Worm (Caenorhabditis elegans) whole organism, late embryonic: ENCODE results near the gene Y119D3B.21.

Experiments used
- C08G9.2 ChIP-seq: sonication (generic microtip); optimal IDR thresholded peaks from 2 replicates; lab custom pipeline; 2016; ENCODE audit warnings: mild to moderate bottlenecking, missing genetic modification characterization, moderate library complexity, missing compliant biosample characterization
- C38D4.7 ChIP-seq: fragments of 200-800 bp; sonication (Bioruptor generic); optimal IDR thresholded peaks from 2 replicates; lab custom pipeline; 2018; ENCODE audit warnings: mild to moderate bottlenecking, missing genetic modification characterization, moderate library complexity, missing compliant biosample characterization
- F13H6.1 ChIP-seq: sonication (generic microtip); optimal IDR thresholded peaks from 2 replicates; lab custom pipeline; 2016; ENCODE audit warnings: missing genetic modification characterization, missing compliant biosample characterization
- K02D7.2 ChIP-seq: sonication (generic microtip); optimal IDR thresholded peaks from 2 replicates; lab custom pipeline; 2017; ENCODE audit warnings: mild to moderate bottlenecking, missing genetic modification characterization, missing compliant biosample characterization
- K09A11.1 ChIP-seq: sonication (generic microtip); optimal IDR thresholded peaks from 2 replicates; lab custom pipeline; 2017; ENCODE audit warnings: antibody characterized with exemption, mild to moderate bottlenecking, missing genetic modification characterization, missing compliant biosample characterization; ENCODE audit not compliant: insufficient read depth
- T23F11.4 ChIP-seq: fragments of 200-800 bp; sonication (Bioruptor generic); optimal IDR thresholded peaks from 2 replicates; lab custom pipeline; 2018; ENCODE audit warnings: mild to moderate bottlenecking, missing genetic modification characterization, missing compliant biosample characterization
- Y22D7AL.16 ChIP-seq: sonication (generic microtip); optimal IDR thresholded peaks from 2 replicates; lab custom pipeline; 2016; ENCODE audit warnings: missing genetic modification characterization, missing compliant biosample characterization
- ama-1 ChIP-seq: fragments of 150-350 bp; optimal IDR thresholded peaks from 2 replicates; lab custom pipeline; 2014
- ceh-18 ChIP-seq: sonication (generic microtip); optimal IDR thresholded peaks from 2 replicates; lab custom pipeline; 2016; ENCODE audit warnings: missing genetic modification characterization, missing compliant biosample characterization
- ceh-19 ChIP-seq: fragments of 200-800 bp; sonication (Bioruptor generic); optimal IDR thresholded peaks from 2 replicates; lab custom pipeline; 2018; ENCODE audit warnings: mild to moderate bottlenecking, missing genetic modification characterization, missing compliant biosample characterization
- ceh-22 ChIP-seq: sonication (generic microtip); optimal IDR thresholded peaks from 2 replicates; lab custom pipeline; 2017; ENCODE audit warnings: missing biosample characterization, missing genetic modification characterization
- ceh-24 ChIP-seq: sonication (generic microtip); optimal IDR thresholded peaks from 2 replicates; lab custom pipeline; 2016; ENCODE audit warnings: mild to moderate bottlenecking, missing genetic modification characterization, missing compliant biosample characterization
- ceh-34 ChIP-seq: sonication (generic microtip); optimal IDR thresholded peaks from 2 replicates; lab custom pipeline; 2016; ENCODE audit warnings: mild to moderate bottlenecking, missing genetic modification characterization, missing compliant biosample characterization
- ceh-45 ChIP-seq: fragments of 200-800 bp; sonication (Bioruptor generic); IDR thresholded peaks from 2 replicates; pipeline ENCODE4 v1.3.6; 2022; ENCODE audit warnings: missing genetic modification reagents, missing genetic modification characterization, missing compliant biosample characterization
- ceh-48 ChIP-seq: sonication (generic microtip); optimal IDR thresholded peaks from 2 replicates; lab custom pipeline; 2016; ENCODE audit warnings: missing genetic modification characterization, inconsistent platforms, missing compliant biosample characterization
- ceh-6 ChIP-seq: fragments of 200-800 bp; sonication (Bioruptor generic); optimal IDR thresholded peaks from 2 replicates; lab custom pipeline; 2018; ENCODE audit warnings: mild to moderate bottlenecking, missing genetic modification characterization, missing compliant biosample characterization
- che-1 ChIP-seq: sonication (generic microtip); optimal IDR thresholded peaks from 2 replicates; lab custom pipeline; 2016; ENCODE audit warnings: mild to moderate bottlenecking, missing genetic modification characterization, missing compliant biosample characterization
- dve-1 ChIP-seq: sonication (generic microtip); optimal IDR thresholded peaks from 2 replicates; lab custom pipeline; 2017; ENCODE audit warnings: antibody characterized with exemption, mild to moderate bottlenecking, missing genetic modification characterization, missing compliant biosample characterization
- elt-2 ChIP-seq: sonication (generic microtip); optimal IDR thresholded peaks from 2 replicates; lab custom pipeline; 2016; ENCODE audit warnings: missing genetic modification reagents, missing genetic modification characterization, missing compliant biosample characterization
- elt-4 ChIP-seq: sonication (generic microtip); optimal IDR thresholded peaks from 2 replicates; lab custom pipeline; 2016; ENCODE audit warnings: missing genetic modification characterization, missing compliant biosample characterization
- fkh-10 ChIP-seq: fragments of 150-350 bp; optimal IDR thresholded peaks from 2 replicates; lab custom pipeline; 2014; ENCODE audit warnings: missing biosample characterization, missing genetic modification reagents, missing genetic modification characterization
- gmeb-2 ChIP-seq: sonication (generic microtip); optimal IDR thresholded peaks from 2 replicates; lab custom pipeline; 2016; ENCODE audit warnings: missing genetic modification characterization, inconsistent platforms, missing compliant biosample characterization
- hlh-13 ChIP-seq: fragments of 200-800 bp; sonication (Bioruptor generic); optimal IDR thresholded peaks from 2 replicates; lab custom pipeline; 2018; ENCODE audit warnings: mild to moderate bottlenecking, missing genetic modification characterization, missing compliant biosample characterization
- hlh-15 ChIP-seq: sonication (generic microtip); optimal IDR thresholded peaks from 2 replicates; lab custom pipeline; 2016; ENCODE audit warnings: missing genetic modification characterization, missing compliant biosample characterization
- hlh-30 ChIP-seq: sonication (generic microtip); optimal IDR thresholded peaks from 2 replicates; lab custom pipeline; 2017; ENCODE audit warnings: antibody characterized with exemption, missing genetic modification characterization, missing compliant biosample characterization; ENCODE audit not compliant: insufficient read depth
- hlh-6 ChIP-seq: sonication (generic microtip); optimal IDR thresholded peaks from 2 replicates; lab custom pipeline; 2016; ENCODE audit warnings: missing genotype, missing genetic modification characterization, missing compliant biosample characterization
- lin-11 ChIP-seq: fragments of 200-800 bp; sonication (Bioruptor generic); optimal IDR thresholded peaks from 2 replicates; lab custom pipeline; 2018; ENCODE audit warnings: mild to moderate bottlenecking, missing genetic modification characterization, missing compliant biosample characterization
- madf-2 ChIP-seq: sonication (generic microtip); optimal IDR thresholded peaks from 2 replicates; lab custom pipeline; 2017; ENCODE audit warnings: missing genetic modification characterization, missing compliant biosample characterization
- pag-3 ChIP-seq: sonication (generic microtip); optimal IDR thresholded peaks from 2 replicates; lab custom pipeline; 2016; ENCODE audit warnings: missing compliant biosample characterization, missing genetic modification characterization, borderline replicate concordance
- pat-9 ChIP-seq: fragments of 200-800 bp; sonication (Bioruptor generic); optimal IDR thresholded peaks from 2 replicates; lab custom pipeline; 2018; ENCODE audit warnings: mild to moderate bottlenecking, missing genetic modification characterization, moderate library complexity, missing compliant biosample characterization
- pqm-1 ChIP-seq: sonication (generic microtip); optimal IDR thresholded peaks from 2 replicates; lab custom pipeline; 2016; ENCODE audit warnings: missing genetic modification characterization, missing compliant biosample characterization
- pros-1 ChIP-seq: fragments of 150-350 bp; optimal IDR thresholded peaks from 2 replicates; lab custom pipeline; 2014; ENCODE audit warnings: missing biosample characterization, missing genetic modification reagents, missing genetic modification characterization
- ref-2 ChIP-seq: sonication (generic microtip); optimal IDR thresholded peaks from 2 replicates; lab custom pipeline; 2016; ENCODE audit warnings: missing genetic modification characterization, missing compliant biosample characterization
- sdc-2 ChIP-seq: sonication (generic microtip); optimal IDR thresholded peaks from 2 replicates; lab custom pipeline; 2016; ENCODE audit warnings: missing genotype, missing genetic modification characterization, missing compliant biosample characterization
- sox-2 ChIP-seq: fragments of 200-800 bp; sonication (Bioruptor generic); IDR thresholded peaks from 2 replicates; pipeline ENCODE4 v1.3.6; 2022; ENCODE audit warnings: missing genetic modification reagents, missing genetic modification characterization, missing compliant biosample characterization
- syd-9 ChIP-seq: sonication (generic microtip); optimal IDR thresholded peaks from 2 replicates; lab custom pipeline; 2016; ENCODE audit warnings: mild to moderate bottlenecking, missing genetic modification characterization, moderate library complexity, missing compliant biosample characterization
- tbx-2 ChIP-seq: sonication (generic microtip); optimal IDR thresholded peaks from 2 replicates; lab custom pipeline; 2016; ENCODE audit warnings: missing genetic modification characterization, missing compliant biosample characterization
- unc-3 ChIP-seq, 2 experiments: fragments of 200-800 bp in 1 of 2; sonication (Bioruptor generic) in 1 of 2; sonication (generic microtip) in 1 of 2; conservative IDR thresholded peaks in 1 of 2; optimal IDR thresholded peaks in 1 of 2; 2 replicates each; pipeline versions ENCODE4 v1.3.6 to Lab custom; 2016 to 2022; ENCODE audit warnings: missing compliant biosample characterization in 2 of 2, missing genetic modification characterization in 2 of 2, missing genetic modification reagents in 1 of 2
- unc-42 ChIP-seq: sonication (generic microtip); optimal IDR thresholded peaks from 2 replicates; lab custom pipeline; 2016; ENCODE audit warnings: missing genotype, missing genetic modification characterization, missing compliant biosample characterization
- unc-55 ChIP-seq: sonication (generic microtip); optimal IDR thresholded peaks from 2 replicates; lab custom pipeline; 2017; ENCODE audit warnings: missing biosample characterization, missing genetic modification reagents, missing genetic modification characterization
- zip-5 ChIP-seq: sonication (generic microtip); optimal IDR thresholded peaks from 2 replicates; lab custom pipeline; 2016; ENCODE audit warnings: missing genetic modification characterization, missing compliant biosample characterization
- ztf-16 ChIP-seq: sonication (generic microtip); optimal IDR thresholded peaks from 2 replicates; lab custom pipeline; 2017; ENCODE audit warnings: missing genetic modification characterization, missing compliant biosample characterization

The Y119D3B.21 gene

ce11 chrIII:1179006-1179405 is 35.8 kb upstream of the Y119D3B.21 start:
- TF ChIP-seq C38D4.7 (no peak), K09A11.1 (no peak), hlh-15 (tag; lab: Kevin White, UChicago) (no peak), T23F11.4 (GFP tag; lab: Kevin White, UChicago) (no peak)
- TF ChIP-seq, all 69 proteins: peak for 0

- TF ChIP-seq unc-42 (tag; lab: Kevin White, UChicago) (no peak), Y22D7AL.16 (tag; lab: Kevin White, UChicago) (no peak), C38D4.7 (no peak), sdc-2 (tag; lab: Kevin White, UChicago) (no peak), ceh-6 (GFP tag; lab: Kevin White, UChicago) (no peak)
- TF ChIP-seq, all 69 proteins: peak for 0
Observed at ce11 chrIII:1181756-1182155, 33.0 kb upstream of the Y119D3B.21 start, which contains the start of gene nspg-8. nspg-8 (plus strand) TSS chrIII:1182056.

ce11 chrIII:1193326-1193862 is 21.4 kb upstream of the Y119D3B.21 start, which contains the start of gene Y119D3B.14:
Y119D3B.14 (minus strand) TSS chrIII:1193812.
- TF ChIP-seq ceh-48 (tag; lab: Kevin White, UChicago) (no peak), ztf-16 (tag; lab: Kevin White, UChicago) (no peak), ref-2 (tag; lab: Kevin White, UChicago) (no peak), ceh-19 (GFP tag; lab: Kevin White, UChicago) (no peak), K02D7.2 (tag; lab: Kevin White, UChicago) (no peak), unc-55 (GFP tag; lab: Kevin White, UChicago) (no peak), pros-1 (no peak), ceh-6 (GFP tag; lab: Kevin White, UChicago) (no peak), ceh-45 (no peak), lin-11 (tag; lab: Kevin White, UChicago) (no peak), fkh-10 (GFP tag; lab: Kevin White, UChicago) (no peak), sdc-2 (tag; lab: Kevin White, UChicago) (no peak), ceh-18 (no peak), pag-3 (tag; lab: Kevin White, UChicago) (no peak), sox-2 (no peak)
- TF ChIP-seq, all 69 proteins: peak for 0

ce11 chrIII:1196192-1196591 is 18.6 kb upstream of the Y119D3B.21 start, which contains the start of gene dss-1:
dss-1 (minus strand) TSS chrIII:1196292.
- TF ChIP-seq che-1 (no peak), C38D4.7 (no peak), hlh-13 (GFP tag; lab: Kevin White, UChicago) (no peak), ceh-18 (no peak), hlh-6 (no peak), pros-1 (no peak), K09A11.1 (no peak), madf-2 (tag; lab: Kevin White, UChicago) (no peak)

- TF ChIP-seq dve-1 (tag; lab: Kevin White, UChicago) (peak; percentile 25), ref-2 (tag; lab: Kevin White, UChicago) (no peak), lin-11 (tag; lab: Kevin White, UChicago) (no peak), ama-1 (no peak), pqm-1 (tag; lab: Kevin White, UChicago) (no peak), unc-3 (GFP tag; conservative IDR thresholded peaks at IDR 0.05; lab: Robert Waterston, UW) (no peak), unc-3 (tag; optimal IDR thresholded peaks at IDR 0.05; lab: Kevin White, UChicago) (peak; percentile 59), elt-4 (tag; lab: Kevin White, UChicago) (no peak), ceh-24 (tag; lab: Kevin White, UChicago) (no peak), ceh-6 (GFP tag; lab: Kevin White, UChicago) (no peak), gmeb-2 (tag; lab: Kevin White, UChicago) (no peak), unc-55 (GFP tag; lab: Kevin White, UChicago) (no peak), pat-9 (tag; lab: Kevin White, UChicago) (peak; percentile 23), C08G9.2 (tag; lab: Kevin White, UChicago) (no peak), zip-5 (no peak), elt-2 (tag; lab: Kevin White, UChicago) (peak; percentile 54), F13H6.1 (tag; lab: Kevin White, UChicago) (no peak), hlh-30 (peak; percentile 24), ceh-34 (tag; lab: Kevin White, UChicago) (peak; percentile 20), ceh-45 (no peak), madf-2 (tag; lab: Kevin White, UChicago) (peak; percentile 9), tbx-2 (peak; percentile 52), ceh-22 (tag; lab: Kevin White, UChicago) (no peak), syd-9 (tag; lab: Kevin White, UChicago) (no peak), ceh-48 (tag; lab: Kevin White, UChicago) (peak; percentile 84)
Observed at ce11 chrIII:1201958-1202596, 12.7 kb upstream of the Y119D3B.21 start, which contains the start of the genes mrpl-45 and Y119D3B.12. mrpl-45 (minus strand) TSS chrIII:1202008. Y119D3B.12 (plus strand) TSS chrIII:1202546.
